Worm (Caenorhabditis elegans): ENCODE data around the gene srm-5.

DNA sequence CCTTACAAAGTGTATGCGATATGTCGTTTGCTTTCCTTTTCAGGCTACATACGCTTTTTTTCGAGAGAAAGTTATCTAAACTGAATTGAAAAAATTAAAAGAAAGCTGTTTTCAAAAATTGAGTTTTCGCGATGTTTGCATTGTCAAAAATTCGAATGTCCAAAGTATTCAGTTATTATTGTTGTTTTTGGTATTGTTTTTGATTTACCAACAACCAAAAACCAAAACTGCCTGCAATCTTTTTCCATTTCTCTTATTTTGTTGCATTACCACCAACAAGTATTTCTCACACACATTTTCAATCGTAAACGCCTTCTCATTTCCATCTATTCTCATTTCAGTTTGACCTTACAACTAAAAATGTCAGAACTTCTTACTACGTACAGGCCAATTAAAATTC is 6.2 kb upstream of the srm-5 start, which contains the start of gene pepm-1:
- TF ChIP-seq R02D3.7 (tag; optimal IDR thresholded peaks at IDR 0.05), result no peak
- no peak for TF ChIP-seq fkh-10 (GFP tag; optimal IDR thresholded peaks at IDR 0.05)
- no peak for TF ChIP-seq nhr-76 (tag; optimal IDR thresholded peaks at IDR 0.05)
- TF ChIP-seq snpc-4 (tag; optimal IDR thresholded peaks at IDR 0.05), result no peak
- TF ChIP-seq nhr-28 (tag; optimal IDR thresholded peaks at IDR 0.05), result no peak
- TF ChIP-seq fos-1 (tag; optimal IDR thresholded peaks at IDR 0.05), result no peak
- no peak for TF ChIP-seq ama-1 (optimal IDR thresholded peaks at IDR 0.05)
- TF ChIP-seq ceh-28 (tag; optimal IDR thresholded peaks at IDR 0.05), result no peak
